Worm (Caenorhabditis elegans): ENCODE data around the gene K09E4.4.

The K09E4.4 gene

DNA sequence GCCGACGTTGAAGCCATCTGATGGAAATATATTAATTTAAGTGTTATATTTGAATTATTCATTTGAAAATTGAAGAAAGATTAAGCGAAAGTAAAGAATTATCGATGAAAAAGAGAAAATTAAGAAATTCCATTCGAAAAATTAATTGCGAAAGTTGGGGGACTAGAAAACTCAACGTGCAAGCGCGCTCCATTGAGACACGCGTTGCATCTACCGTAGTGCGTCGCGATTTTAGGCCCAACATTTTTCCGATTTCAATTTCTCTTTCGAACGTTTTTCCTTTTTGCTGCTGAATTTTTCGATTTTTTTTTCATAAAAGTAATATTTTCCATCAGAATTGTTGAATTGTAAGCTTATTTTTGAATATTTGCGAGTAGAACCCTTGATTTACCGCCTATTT, 32.4 kb upstream of the K09E4.4 start, which contains the start of gene Y48B6A.1:
Gene Y48B6A.1 (minus strand): TSS at position 17 of the 400 bp plus-strand sequence.
- TF ChIP-seq elt-3 (tag; optimal IDR thresholded peaks at IDR 0.05) (peak in 5 of 6 experiments; percentile 71 to 100 (median 85)), ces-1 (GFP tag; optimal IDR thresholded peaks at IDR 0.05) (no peak), fkh-4 (tag; optimal IDR thresholded peaks at IDR 0.05; ENCODE audit: borderline replicate concordance) (peak; percentile 92), efl-1 (optimal IDR thresholded peaks at IDR 0.05) (peak; percentile 91 to 94), efl-1 (GFP tag; optimal IDR thresholded peaks at IDR 0.05 in 1 of 2) (peak; percentile 89 to 98), unc-86 (tag; optimal IDR thresholded peaks at IDR 0.05) (peak; percentile 84), zag-1 (tag; optimal IDR thresholded peaks at IDR 0.05) (no peak), snu-23 (GFP tag; optimal IDR thresholded peaks at IDR 0.05) (peak; percentile 96), C16A3.4 (tag; optimal IDR thresholded peaks at IDR 0.05) (peak; percentile 98), pag-3 (tag; optimal IDR thresholded peaks at IDR 0.05; ENCODE audit: borderline replicate concordance, insufficient read depth) (peak; percentile 54), ceh-88 (GFP tag; IDR thresholded peaks at IDR 0.05) (peak; percentile 79), ztf-4 (tag; optimal IDR thresholded peaks at IDR 0.05) (peak; percentile 74), blmp-1 (tag; optimal IDR thresholded peaks at IDR 0.05) (peak; percentile 87), nhr-84 (tag; optimal IDR thresholded peaks at IDR 0.05) (peak; percentile 23), ceh-63 (GFP tag; optimal IDR thresholded peaks at IDR 0.05) (peak; percentile 35), lin-13 (GFP tag; optimal IDR thresholded peaks at IDR 0.05) (peak; percentile 94), ceh-82 (tag; optimal IDR thresholded peaks at IDR 0.05) (peak; percentile 94 to 99 (median 96)), sup-37 (GFP tag; optimal IDR thresholded peaks at IDR 0.05) (peak; percentile 30), mep-1 (tag; optimal IDR thresholded peaks at IDR 0.05) (peak; percentile 98), tbx-2 (tag; optimal IDR thresholded peaks at IDR 0.05) (peak; percentile 94), egl-27 (tag; optimal IDR thresholded peaks at IDR 0.05) (peak; percentile 8 to 63), ceh-8 (GFP tag; optimal IDR thresholded peaks at IDR 0.05) (peak; percentile 30), ets-5 (GFP tag; IDR thresholded peaks at IDR 0.05) (no peak), sptf-1 (tag; optimal IDR thresholded peaks at IDR 0.05) (no peak), elt-2 (tag; optimal IDR thresholded peaks at IDR 0.05) (peak; percentile 49), zip-4 (GFP tag; optimal IDR thresholded peaks at IDR 0.05) (peak; percentile 65), C34B4.2 (tag; optimal IDR thresholded peaks at IDR 0.05) (no peak), fkh-8 (tag; optimal IDR thresholded peaks at IDR 0.05) (peak; percentile 97), swsn-7 (tag; optimal IDR thresholded peaks at IDR 0.05) (peak; percentile 90), fkh-10 (GFP tag; optimal IDR thresholded peaks at IDR 0.05) (peak; percentile 66), tlp-1 (tag; optimal IDR thresholded peaks at IDR 0.05) (no peak), fos-1 (tag; optimal IDR thresholded peaks at IDR 0.05) (peak; percentile 77), nhr-90 (tag; optimal IDR thresholded peaks at IDR 0.05; ENCODE audit: poor library complexity) (peak; percentile 96), nhr-20 (tag; optimal IDR thresholded peaks at IDR 0.05) (peak; percentile 90), snpc-4 (tag; optimal IDR thresholded peaks at IDR 0.05) (peak; percentile 94), lsy-2 (tag; optimal IDR thresholded peaks at IDR 0.05) (peak; percentile 98 to 99), mef-2 (tag; optimal IDR thresholded peaks at IDR 0.05) (peak; percentile 10), aly-2 (tag; optimal IDR thresholded peaks at IDR 0.05) (peak; percentile 88), nhr-19 (GFP tag; conservative IDR thresholded peaks at IDR 0.05) (peak; percentile 90), sox-4 (tag; optimal IDR thresholded peaks at IDR 0.05) (peak; percentile 71), hpl-2 (GFP tag; optimal IDR thresholded peaks at IDR 0.05) (peak; percentile 82), unc-62 (GFP tag; optimal IDR thresholded peaks at IDR 0.05) (no peak), Y116A8C.19 (tag; optimal IDR thresholded peaks at IDR 0.05; ENCODE audit: borderline replicate concordance) (no peak), egl-13 (tag; optimal IDR thresholded peaks at IDR 0.05) (peak; percentile 87), lir-3 (tag; optimal IDR thresholded peaks at IDR 0.05; ENCODE audit: poor library complexity) (peak; percentile 97), grh-1 (GFP tag; IDR thresholded peaks at IDR 0.05) (peak; percentile 67), nhr-47 (tag; optimal IDR thresholded peaks at IDR 0.05) (peak; percentile 95), ztf-11 (tag; optimal IDR thresholded peaks at IDR 0.05) (peak in 1 of 2 experiments; percentile 89), alr-1 (tag; optimal IDR thresholded peaks at IDR 0.05; ENCODE audit: borderline replicate concordance) (no peak), ceh-90 (tag; optimal IDR thresholded peaks at IDR 0.05) (peak; percentile 90), mab-9 (GFP tag; IDR thresholded peaks at IDR 0.05) (peak; percentile 75; the same call in 1 of the 2 replicates), hlh-4 (tag; optimal IDR thresholded peaks at IDR 0.05) (no peak)

Measured in whole organism, L1 larva.